Fruit fly (Drosophila melanogaster) whole organism, wandering third instar larva: Measurements from ENCODE around the gene Atg3.
A peak's percentile ranks its signal among the peaks of the same experiment; 100 is the strongest.

Experiments used
- Abd-B ChIP-seq: fragments of >200 bp; optimal IDR thresholded peaks from 2 replicates; lab custom pipeline; 2017; ENCODE audit warnings: missing biosample characterization, missing genetic modification characterization
- CG32264 ChIP-seq: fragments of 200-800 bp; sonication (Bioruptor generic); optimal IDR thresholded peaks from 2 replicates; lab custom pipeline; 2016; ENCODE audit warnings: missing biosample characterization, missing genetic modification characterization
- CG9705 ChIP-seq: fragments of 200-800 bp; sonication (Bioruptor generic); optimal IDR thresholded peaks from 2 replicates; lab custom pipeline; 2018; ENCODE audit warnings: missing biosample characterization, mild to moderate bottlenecking, missing genetic modification characterization
- CrebA ChIP-seq: fragments of 200-800 bp; sonication (Bioruptor generic); optimal IDR thresholded peaks from 2 replicates; lab custom pipeline; 2016; ENCODE audit warnings: missing biosample characterization, mild to moderate bottlenecking, missing genetic modification characterization, borderline replicate concordance
- Dfd ChIP-seq: fragments of >200 bp; optimal IDR thresholded peaks from 2 replicates; lab custom pipeline; 2017; ENCODE audit warnings: missing biosample characterization, missing genetic modification characterization
- Dif ChIP-seq: fragments of 200-275, 200-300 bp; sonication (Bioruptor generic); optimal IDR thresholded peaks from 2 replicates; lab custom pipeline; 2018; ENCODE audit warnings: missing biosample characterization, missing genetic modification characterization; ENCODE audit not compliant: partially characterized antibody
- GATAd ChIP-seq: sonication (Bioruptor generic); optimal IDR thresholded peaks from 2 replicates; lab custom pipeline; 2016; ENCODE audit warnings: missing biosample characterization, missing genetic modification characterization
- HLH106 ChIP-seq: fragments of 200-800 bp; optimal IDR thresholded peaks from 3 replicates; lab custom pipeline; 2019; ENCODE audit warnings: missing biosample characterization, mild to moderate bottlenecking, missing genetic modification characterization, moderate library complexity
- Hr78 ChIP-seq: fragments of >200 bp; optimal IDR thresholded peaks from 2 replicates; lab custom pipeline; 2017; ENCODE audit warnings: missing biosample characterization, missing genetic modification characterization
- Hr83 ChIP-seq: fragments of 200-300 bp; sonication (Bioruptor generic); optimal IDR thresholded peaks from 2 replicates; lab custom pipeline; 2016; ENCODE audit warnings: missing biosample characterization, mild to moderate bottlenecking, missing genetic modification characterization, moderate library complexity; ENCODE audit not compliant: poor library complexity, severe bottlenecking
- Jra ChIP-seq: sonication (Bioruptor generic); optimal IDR thresholded peaks from 2 replicates; lab custom pipeline; 2016; ENCODE audit warnings: missing biosample characterization, missing genetic modification characterization
- N ChIP-seq: fragments of >200 bp; optimal IDR thresholded peaks from 2 replicates; lab custom pipeline; 2018; ENCODE audit warnings: missing biosample characterization, missing external identifiers, missing genetic modification characterization
- Rel ChIP-seq, 2 experiments: fragments of 200-800 bp; sonication (Bioruptor generic) in 1 of 2; optimal IDR thresholded peaks; 2 replicates in 1 of 2; 3 replicates in 1 of 2; lab custom pipeline; 2016 to 2019; ENCODE audit warnings: mild to moderate bottlenecking in 2 of 2, missing biosample characterization in 2 of 2, missing genetic modification characterization in 2 of 2, moderate library complexity in 1 of 2
- Sp1 ChIP-seq: fragments of 200-800 bp; sonication (Bioruptor generic); optimal IDR thresholded peaks from 3 replicates; lab custom pipeline; 2019; ENCODE audit warnings: missing biosample characterization, mild to moderate bottlenecking, missing genetic modification characterization, moderate library complexity
- Vsx2 ChIP-seq: fragments of 200-300, 225-300 bp; sonication (Bioruptor generic); optimal IDR thresholded peaks from 2 replicates; lab custom pipeline; 2018; ENCODE audit warnings: missing biosample characterization, missing genetic modification characterization; ENCODE audit not compliant: partially characterized antibody
- br ChIP-seq: fragments of 200-800 bp; sonication (Bioruptor generic); optimal IDR thresholded peaks from 2 replicates; lab custom pipeline; 2016; ENCODE audit warnings: missing biosample characterization, missing genetic modification characterization
- brk ChIP-seq: fragments of 200-800 bp; sonication (Bioruptor generic); optimal IDR thresholded peaks from 2 replicates; lab custom pipeline; 2016; ENCODE audit warnings: missing biosample characterization, mild to moderate bottlenecking, missing genetic modification characterization
- dl ChIP-seq, 2 experiments: fragments of 175-275, 200-275 bp in 1 of 2; fragments of 200-275 bp in 1 of 2; sonication (Bioruptor generic); optimal IDR thresholded peaks; lab custom pipeline; 2018; ENCODE audit warnings: mild to moderate bottlenecking in 2 of 2, missing biosample characterization in 2 of 2, missing genetic modification characterization in 2 of 2, moderate library complexity in 2 of 2; ENCODE audit not compliant: partially characterized antibody in 2 of 2, insufficient read depth in 1 of 2
- dmrt93B ChIP-seq: fragments of 200-800 bp; sonication (Bioruptor generic); optimal IDR thresholded peaks from 2 replicates; lab custom pipeline; 2018; ENCODE audit warnings: missing biosample characterization, mild to moderate bottlenecking, missing genetic modification characterization
- ey ChIP-seq: fragments of 200-800 bp; sonication (Bioruptor generic); optimal IDR thresholded peaks from 2 replicates; lab custom pipeline; 2016; ENCODE audit warnings: missing biosample characterization, missing genetic modification characterization
- foxo ChIP-seq, 2 experiments: fragments of 200-800 bp; sonication (Bioruptor generic); optimal IDR thresholded peaks; 2 replicates in 1 of 2; 3 replicates in 1 of 2; lab custom pipeline; 2016 to 2017; ENCODE audit warnings: missing biosample characterization in 2 of 2, missing genetic modification characterization in 2 of 2
- fru ChIP-seq: fragments of 200-800 bp; sonication (Bioruptor generic); optimal IDR thresholded peaks from 3 replicates; lab custom pipeline; 2016; ENCODE audit warnings: missing biosample characterization, mild to moderate bottlenecking, missing genetic modification characterization
- h ChIP-seq: fragments of 200-800 bp; sonication (Bioruptor generic); optimal IDR thresholded peaks from 3 replicates; lab custom pipeline; 2016; ENCODE audit warnings: missing biosample characterization, mild to moderate bottlenecking, missing genetic modification characterization
- jim ChIP-seq: fragments of 175-275, 200-325 bp; sonication (Bioruptor generic); optimal IDR thresholded peaks from 2 replicates; lab custom pipeline; 2016; ENCODE audit warnings: missing biosample characterization, mild to moderate bottlenecking, missing genetic modification characterization
- pan ChIP-seq: fragments of >200 bp; optimal IDR thresholded peaks from 2 replicates; lab custom pipeline; 2017
- psq ChIP-seq: fragments of 200-800 bp; sonication (Bioruptor generic); optimal IDR thresholded peaks from 3 replicates; lab custom pipeline; 2017; ENCODE audit warnings: missing biosample characterization, mild to moderate bottlenecking, missing genetic modification characterization, moderate library complexity
- rgr ChIP-seq: fragments of 200-800 bp; sonication (Bioruptor generic); optimal IDR thresholded peaks from 3 replicates; lab custom pipeline; 2016; ENCODE audit warnings: missing biosample characterization, mild to moderate bottlenecking, missing genetic modification characterization
- sage ChIP-seq: fragments of 200-800 bp; sonication (Bioruptor generic); optimal IDR thresholded peaks from 2 replicates; lab custom pipeline; 2016; ENCODE audit warnings: missing biosample characterization, mild to moderate bottlenecking, missing genetic modification characterization
- sv ChIP-seq: fragments of 200-800 bp; sonication (Bioruptor generic); optimal IDR thresholded peaks from 3 replicates; lab custom pipeline; 2016; ENCODE audit warnings: missing biosample characterization, missing genetic modification characterization
- tai ChIP-seq: sonication (Bioruptor generic); optimal IDR thresholded peaks from 2 replicates; lab custom pipeline; 2016; ENCODE audit warnings: missing biosample characterization, missing genetic modification characterization
- usp ChIP-seq: fragments of >200 bp; optimal IDR thresholded peaks from 2 replicates; lab custom pipeline; 2017; ENCODE audit warnings: missing biosample characterization, missing genetic modification characterization
- woc ChIP-seq: sonication (Bioruptor generic); optimal IDR thresholded peaks from 2 replicates; lab custom pipeline; 2016; ENCODE audit warnings: missing biosample characterization, mild to moderate bottlenecking, missing genetic modification characterization

Gene Atg3

dm6 chr3L:18756293-18756887, 7.9 kb downstream of the Atg3 start (continued):
- TF ChIP-seq pan (no peak), jim (no peak), GATAd (GFP tag; lab: Kevin White, UChicago) (no peak), woc (no peak), br (GFP tag; lab: Kevin White, UChicago) (peak; percentile 23), HLH106 (peak; percentile 69)

- TF ChIP-seq Dif (peak; percentile 6), dl (GFP tag; optimal IDR thresholded peaks at IDR 0.05; lab: Kevin White, UChicago; ENCODE audit: insufficient read depth in 1 of 2, partially characterized antibody in 2 of 2) (peak in 1 of 2 experiments; percentile 60), psq (no peak), Vsx2 (GFP tag; lab: Kevin White, UChicago) (no peak), sv (GFP tag; lab: Kevin White, UChicago) (no peak), foxo (GFP tag; optimal IDR thresholded peaks at IDR 0.05; lab: Kevin White, UChicago) (no peak)
- TF ChIP-seq, all 38 proteins: peak for 2
These were observed 8.8 kb downstream of the Atg3 start for dm6 chr3L:18757079-18757815.

dm6 chr3L:18758894-18759569, 10.5 kb downstream of the Atg3 start:
- TF ChIP-seq CrebA, result peak; percentile 83
- peak; percentile 51 for TF ChIP-seq Hr83 (GFP tag; lab: Kevin White, UChicago)
- TF ChIP-seq pan, result no peak
- TF ChIP-seq Sp1, result peak; percentile 13
- TF ChIP-seq brk (GFP tag; lab: Kevin White, UChicago), result no peak
- peak; percentile 30 for TF ChIP-seq rgr (GFP tag; lab: Kevin White, UChicago)
- TF ChIP-seq N, result peak; percentile 99
- no peak for TF ChIP-seq sv (GFP tag; lab: Kevin White, UChicago)
- peak; percentile 63 for TF ChIP-seq h (GFP tag; lab: Kevin White, UChicago)
- TF ChIP-seq dl (GFP tag; optimal IDR thresholded peaks at IDR 0.05; lab: Kevin White, UChicago; ENCODE audit: insufficient read depth in 1 of 2, partially characterized antibody in 2 of 2), result peak in 1 of 2 experiments; percentile 28
- no peak for TF ChIP-seq tai (GFP tag; lab: Kevin White, UChicago)
- peak; percentile 8 for TF ChIP-seq Dfd (GFP tag; lab: Kevin White, UChicago)
- no peak for TF ChIP-seq sage (GFP tag; lab: Kevin White, UChicago)
- no peak for TF ChIP-seq Vsx2 (GFP tag; lab: Kevin White, UChicago)
- TF ChIP-seq psq, result peak; percentile 74
- TF ChIP-seq Hr78 (GFP tag; lab: Kevin White, UChicago), result peak; percentile 78
- TF ChIP-seq Rel (GFP tag; optimal IDR thresholded peaks at IDR 0.05; lab: Kevin White, UChicago), result no peak
- peak; percentile 42 for TF ChIP-seq Rel (tag; optimal IDR thresholded peaks at IDR 0.05; lab: Kevin White, UChicago)
- no peak for TF ChIP-seq dmrt93B (GFP tag; lab: Kevin White, UChicago)
- TF ChIP-seq foxo (GFP tag; optimal IDR thresholded peaks at IDR 0.05; lab: Kevin White, UChicago), result peak in 1 of 2 experiments; percentile 52
- peak; percentile 55 for TF ChIP-seq Jra (GFP tag; lab: Kevin White, UChicago)
- TF ChIP-seq Abd-B (GFP tag; lab: Kevin White, UChicago), result peak; percentile 77
- TF ChIP-seq br (GFP tag; lab: Kevin White, UChicago), result no peak
- TF ChIP-seq fru (GFP tag; lab: Kevin White, UChicago), result peak; percentile 34

dm6 chr3L:18760421-18761045, 12.0 kb downstream of the Atg3 start:
- TF ChIP-seq dl (GFP tag; optimal IDR thresholded peaks at IDR 0.05; lab: Kevin White, UChicago; ENCODE audit: insufficient read depth in 1 of 2, partially characterized antibody in 2 of 2) (peak in 1 of 2 experiments; percentile 38), N (no peak), usp (GFP tag; lab: Kevin White, UChicago) (no peak), Dfd (GFP tag; lab: Kevin White, UChicago) (no peak), Dif (peak; percentile 43), Jra (GFP tag; lab: Kevin White, UChicago) (no peak), Abd-B (GFP tag; lab: Kevin White, UChicago) (no peak), h (GFP tag; lab: Kevin White, UChicago) (no peak), CG9705 (GFP tag; lab: Kevin White, UChicago) (no peak), ey (GFP tag; lab: Kevin White, UChicago) (no peak), brk (GFP tag; lab: Kevin White, UChicago) (no peak), jim (peak; percentile 10), CG32264 (no peak)
- TF ChIP-seq, all 38 proteins: peak for 3
